Fruit fly (Drosophila melanogaster): Measurements from ENCODE around the gene Rab1.
A peak's percentile ranks its signal among the peaks of the same experiment; 100 is the strongest.

Rab1 gene

dm6 chr3R:21271208-21271607 lies 2.3 kb upstream of the Rab1 start (continued):
- no peak for TF ChIP-seq CG3163 (GFP tag; optimal IDR thresholded peaks at IDR 0.05)
- no peak for TF ChIP-seq vfl (GFP tag; optimal IDR thresholded peaks at IDR 0.05)
- no peak for TF ChIP-seq ac (GFP tag; optimal IDR thresholded peaks at IDR 0.05)
- no peak for TF ChIP-seq CG8765 (GFP tag; IDR thresholded peaks at IDR 0.05)
- TF ChIP-seq CG31224 (GFP tag; IDR thresholded peaks at IDR 0.05): no peak
- TF ChIP-seq ro (GFP tag; IDR thresholded peaks at IDR 0.05): no peak
- no peak for TF ChIP-seq en (GFP tag; optimal IDR thresholded peaks at IDR 0.05)
- peak; percentile 36 for TF ChIP-seq caup (GFP tag; optimal IDR thresholded peaks at IDR 0.05; ENCODE audit: severe bottlenecking)
- no peak for TF ChIP-seq slp2 (GFP tag; optimal IDR thresholded peaks at IDR 0.05)
- TF ChIP-seq Xbp1 (GFP tag; optimal IDR thresholded peaks at IDR 0.05): no peak
- no peak for TF ChIP-seq Mes4 (GFP tag; optimal IDR thresholded peaks at IDR 0.05)
- TF ChIP-seq fd96Cb (tag; optimal IDR thresholded peaks at IDR 0.05): no peak
- TF ChIP-seq br (optimal IDR thresholded peaks at IDR 0.05): no peak
- TF ChIP-seq Gsc (GFP tag; IDR thresholded peaks at IDR 0.05): no peak
- TF ChIP-seq trem (tag; optimal IDR thresholded peaks at IDR 0.05): no peak
- TF ChIP-seq CG8290 (GFP tag; optimal IDR thresholded peaks at IDR 0.05): no peak
- peak in 1 of 2 experiments; percentile 30 for TF ChIP-seq CG8290 (tag; optimal IDR thresholded peaks at IDR 0.05)
- TF ChIP-seq CG10321 (GFP tag; IDR thresholded peaks at IDR 0.05): no peak
- peak; percentile 44 for TF ChIP-seq CG2875 (GFP tag; optimal IDR thresholded peaks at IDR 0.05)
- no peak for TF ChIP-seq cg (GFP tag; optimal IDR thresholded peaks at IDR 0.05)
- no peak for TF ChIP-seq D (optimal IDR thresholded peaks at IDR 0.05)
- peak; percentile 11 for TF ChIP-seq D (GFP tag; optimal IDR thresholded peaks at IDR 0.05)
- no peak for TF ChIP-seq CG4282 (GFP tag; optimal IDR thresholded peaks at IDR 0.05)
- no peak for TF ChIP-seq Mrtf (GFP tag; IDR thresholded peaks at IDR 0.05)
- no peak for TF ChIP-seq hbn (GFP tag; IDR thresholded peaks at IDR 0.05; ENCODE audit: partially characterized antibody)
- no peak for TF ChIP-seq ind (GFP tag; optimal IDR thresholded peaks at IDR 0.05)
- no peak for TF ChIP-seq Gug (GFP tag; IDR thresholded peaks at IDR 0.05)
- no peak for TF ChIP-seq Camta (GFP tag; optimal IDR thresholded peaks at IDR 0.05)
- peak; percentile 25; the same call in 1 of the 2 replicates for TF ChIP-seq vvl (GFP tag; IDR thresholded peaks at IDR 0.05)
- TF ChIP-seq row (GFP tag; IDR thresholded peaks at IDR 0.05): no peak
- no peak for TF ChIP-seq D19B (GFP tag; optimal IDR thresholded peaks at IDR 0.05)
- no peak for TF ChIP-seq Kr (GFP tag; optimal IDR thresholded peaks at IDR 0.05)
- TF ChIP-seq Taf1 (GFP tag; IDR thresholded peaks at IDR 0.05): no peak
- no peak for TF ChIP-seq ssp (GFP tag; IDR thresholded peaks at IDR 0.05)
- TF ChIP-seq CG1602 (GFP tag; optimal IDR thresholded peaks at IDR 0.05): no peak
- TF ChIP-seq da (GFP tag; optimal IDR thresholded peaks at IDR 0.05): no peak
- TF ChIP-seq CG12942 (GFP tag; optimal IDR thresholded peaks at IDR 0.05): no peak
- TF ChIP-seq hkb (optimal IDR thresholded peaks at IDR 0.05): no peak
- peak; percentile 47; the same call in 1 of the 2 replicates for TF ChIP-seq hkb (GFP tag; IDR thresholded peaks at IDR 0.05)
- TF ChIP-seq Med (GFP tag): peak; percentile 22
- no peak for TF ChIP-seq ato (GFP tag; IDR thresholded peaks at IDR 0.05; ENCODE audit: partially characterized antibody)
- TF ChIP-seq grn (GFP tag; optimal IDR thresholded peaks at IDR 0.05): no peak
- no peak for TF ChIP-seq tio (GFP tag; optimal IDR thresholded peaks at IDR 0.05)
- no peak for TF ChIP-seq E2f2 (GFP tag; IDR thresholded peaks at IDR 0.05)
- TF ChIP-seq CG16779 (GFP tag; IDR thresholded peaks at IDR 0.05): no peak
- no peak for TF ChIP-seq CG13894 (tag; optimal IDR thresholded peaks at IDR 0.05)
- TF ChIP-seq CG15073 (GFP tag; optimal IDR thresholded peaks at IDR 0.05): no peak
- TF ChIP-seq Tbp (GFP tag; optimal IDR thresholded peaks at IDR 0.05): no peak
- no peak for TF ChIP-seq CG11723 (GFP tag; optimal IDR thresholded peaks at IDR 0.05)
- TF ChIP-seq CG11560 (tag; IDR thresholded peaks at IDR 0.05): no peak
- no peak for TF ChIP-seq CG17612 (GFP tag; IDR thresholded peaks at IDR 0.05)
- TF ChIP-seq CG32767 (GFP tag; IDR thresholded peaks at IDR 0.05): no peak
- no peak for TF ChIP-seq Six4 (GFP tag; optimal IDR thresholded peaks at IDR 0.05)
- no peak for TF ChIP-seq cas (GFP tag; IDR thresholded peaks at IDR 0.05)
- no peak for TF ChIP-seq grau (tag; optimal IDR thresholded peaks at IDR 0.05)

Data from whole organism, embryonic.